Worm (Caenorhabditis elegans) whole organism, L1 larva: ENCODE measurements around the gene rnf-113.

Experiments used
- Y116A8C.19 ChIP-seq: sonication (generic microtip); optimal IDR thresholded peaks from 2 replicates; lab custom pipeline; 2016; ENCODE audit warnings: missing compliant biosample characterization, missing genetic modification characterization, borderline replicate concordance
- aha-1 ChIP-seq: fragments of 150-350 bp; optimal IDR thresholded peaks from 2 replicates; lab custom pipeline; 2014; ENCODE audit warnings: missing biosample characterization, missing genetic modification characterization
- alr-1 ChIP-seq: fragments of 200-800 bp; sonication (Bioruptor generic); optimal IDR thresholded peaks from 2 replicates; lab custom pipeline; 2018; ENCODE audit warnings: borderline replicate concordance, mild to moderate bottlenecking, missing genetic modification characterization, missing compliant biosample characterization
- ama-1 ChIP-seq: fragments of 150-350 bp; optimal IDR thresholded peaks from 2 replicates; lab custom pipeline; 2014
- blmp-1 ChIP-seq: fragments of 150-350 bp; optimal IDR thresholded peaks from 2 replicates; lab custom pipeline; 2014; ENCODE audit warnings: missing biosample characterization, missing genetic modification characterization
- ceh-8 ChIP-seq: fragments of 200-800 bp; sonication (Bioruptor generic); optimal IDR thresholded peaks from 2 replicates; lab custom pipeline; 2018; ENCODE audit warnings: mild to moderate bottlenecking, missing genetic modification characterization, moderate library complexity, missing compliant biosample characterization
- ceh-90 ChIP-seq: sonication (generic microtip); optimal IDR thresholded peaks from 2 replicates; lab custom pipeline; 2016; ENCODE audit warnings: missing genetic modification characterization, missing compliant biosample characterization
- ces-1 ChIP-seq: fragments of 150-350 bp; optimal IDR thresholded peaks from 2 replicates; lab custom pipeline; 2014; ENCODE audit warnings: missing biosample characterization, missing genetic modification reagents, missing genetic modification characterization
- dsc-1 ChIP-seq: sonication (generic microtip); optimal IDR thresholded peaks from 2 replicates; lab custom pipeline; 2016; ENCODE audit warnings: mild to moderate bottlenecking, missing genetic modification characterization, missing compliant biosample characterization
- efl-1 ChIP-seq, 4 experiments: fragments of 150-350 bp; optimal IDR thresholded peaks in 3 of 4; peaks in 1 of 4; 1 replicate in 1 of 4; 2 replicates in 3 of 4; lab custom pipeline; 2014; ENCODE audit warnings: missing biosample characterization in 2 of 4, missing genetic modification characterization in 2 of 4, missing genetic modification reagents in 2 of 4
- fkh-10 ChIP-seq: sonication (generic microtip); optimal IDR thresholded peaks from 2 replicates; lab custom pipeline; 2017; ENCODE audit warnings: missing biosample characterization, missing genetic modification reagents, missing genetic modification characterization
- fos-1 ChIP-seq: fragments of 150-350 bp; optimal IDR thresholded peaks from 2 replicates; lab custom pipeline; 2014; ENCODE audit warnings: missing biosample characterization, missing genetic modification characterization
- hlh-4 ChIP-seq: sonication (generic microtip); optimal IDR thresholded peaks from 2 replicates; lab custom pipeline; 2016; ENCODE audit warnings: mild to moderate bottlenecking, missing genetic modification characterization, missing compliant biosample characterization
- lin-14 ChIP-seq: fragments of 200-800 bp; sonication (Bioruptor generic); optimal IDR thresholded peaks from 2 replicates; lab custom pipeline; 2018; ENCODE audit warnings: mild to moderate bottlenecking, missing genetic modification characterization, moderate library complexity, missing compliant biosample characterization
- lin-35 ChIP-seq, 2 experiments: fragments of 150-350 bp; optimal IDR thresholded peaks; 2 replicates each; lab custom pipeline; 2014; ENCODE audit warnings: missing biosample characterization in 2 of 2, missing genetic modification characterization in 2 of 2, missing genetic modification reagents in 2 of 2
- lin-39 ChIP-seq: fragments of 150-350 bp; optimal IDR thresholded peaks from 2 replicates; lab custom pipeline; 2014; ENCODE audit warnings: missing biosample characterization, missing genetic modification reagents, missing genetic modification characterization
- lir-3 ChIP-seq: sonication (generic microtip); optimal IDR thresholded peaks from 2 replicates; lab custom pipeline; 2016; ENCODE audit warnings: mild to moderate bottlenecking, missing genetic modification characterization, moderate library complexity, missing compliant biosample characterization; ENCODE audit not compliant: poor library complexity
- lsy-2 ChIP-seq, 2 experiments: fragments of 150-350 bp; optimal IDR thresholded peaks; 2 replicates each; lab custom pipeline; 2014; ENCODE audit warnings: missing biosample characterization in 2 of 2, missing genetic modification characterization in 2 of 2
- mab-9 ChIP-seq: fragments of 200-800 bp; sonication (Bioruptor generic); IDR thresholded peaks from 2 replicates; pipeline ENCODE4 v1.3.6; 2022; ENCODE audit warnings: missing genetic modification reagents, missing genetic modification characterization, missing compliant biosample characterization
- mdl-1 ChIP-seq, 2 experiments: fragments of 150-350 bp; optimal IDR thresholded peaks; 2 replicates each; lab custom pipeline; 2014 to 2017; ENCODE audit warnings: missing biosample characterization in 2 of 2, missing genetic modification characterization in 2 of 2, inconsistent platforms in 1 of 2
- mef-2 ChIP-seq: fragments of 150-350 bp; optimal IDR thresholded peaks from 2 replicates; lab custom pipeline; 2014; ENCODE audit warnings: missing biosample characterization, missing genetic modification characterization
- mep-1 ChIP-seq: fragments of 150-350 bp; optimal IDR thresholded peaks from 2 replicates; lab custom pipeline; 2014; ENCODE audit warnings: missing biosample characterization, missing genetic modification characterization
- nhr-20 ChIP-seq: sonication (generic microtip); optimal IDR thresholded peaks from 2 replicates; lab custom pipeline; 2016; ENCODE audit warnings: mild to moderate bottlenecking, missing genetic modification characterization, missing compliant biosample characterization
- nhr-71 ChIP-seq: sonication (generic microtip); optimal IDR thresholded peaks from 2 replicates; lab custom pipeline; 2016; ENCODE audit warnings: mild to moderate bottlenecking, missing genetic modification characterization, moderate library complexity, missing compliant biosample characterization
- nhr-77 ChIP-seq: fragments of 150-350 bp; optimal IDR thresholded peaks from 2 replicates; lab custom pipeline; 2014; ENCODE audit warnings: missing biosample characterization, missing genetic modification characterization
- nhr-85 ChIP-seq: sonication (generic microtip); peaks from one replicate; lab custom pipeline; 2016; ENCODE audit warnings: missing genetic modification characterization, inconsistent platforms, missing compliant biosample characterization
- pax-3 ChIP-seq: fragments of 200-800 bp; sonication (Bioruptor generic); optimal IDR thresholded peaks from 2 replicates; lab custom pipeline; 2018; ENCODE audit warnings: mild to moderate bottlenecking, missing genetic modification characterization, moderate library complexity, missing compliant biosample characterization
- snu-23 ChIP-seq: sonication (generic microtip); optimal IDR thresholded peaks from 2 replicates; lab custom pipeline; 2016; ENCODE audit warnings: missing genetic modification characterization, missing compliant biosample characterization
- unc-62 ChIP-seq: fragments of 150-350 bp; optimal IDR thresholded peaks from 2 replicates; lab custom pipeline; 2014; ENCODE audit warnings: missing biosample characterization, missing genetic modification reagents, missing genetic modification characterization
- vab-15 ChIP-seq: sonication (generic microtip); optimal IDR thresholded peaks from 2 replicates; lab custom pipeline; 2017; ENCODE audit warnings: missing genotype, mild to moderate bottlenecking, missing genetic modification characterization, missing compliant biosample characterization

rnf-113 gene

DNA sequence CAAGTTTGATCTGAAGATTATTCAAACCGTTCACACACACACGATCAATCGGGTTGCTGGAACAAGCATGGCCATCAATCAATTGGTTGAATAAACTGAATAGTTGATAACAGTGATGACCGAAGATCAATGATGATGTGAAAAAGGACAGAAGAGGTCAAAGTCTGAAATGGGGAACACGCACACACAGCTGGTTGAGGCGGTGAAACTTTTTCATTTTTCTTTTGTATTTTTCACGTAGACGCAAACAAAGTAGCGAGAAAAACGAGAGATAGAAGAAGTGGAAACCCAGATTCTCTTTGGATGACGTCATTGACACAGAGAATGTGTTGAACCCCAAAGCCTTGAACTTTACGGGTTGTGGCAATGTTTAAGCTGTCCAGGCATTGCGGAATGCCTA, 40.0 kb downstream of the rnf-113 start (continued):
- TF ChIP-seq mab-9 (no peak), dsc-1 (no peak), lin-35 (GFP tag; optimal IDR thresholded peaks at IDR 0.05; lab: Kevin White, UChicago) (peak in 1 of 2 experiments; percentile 65)

DNA sequence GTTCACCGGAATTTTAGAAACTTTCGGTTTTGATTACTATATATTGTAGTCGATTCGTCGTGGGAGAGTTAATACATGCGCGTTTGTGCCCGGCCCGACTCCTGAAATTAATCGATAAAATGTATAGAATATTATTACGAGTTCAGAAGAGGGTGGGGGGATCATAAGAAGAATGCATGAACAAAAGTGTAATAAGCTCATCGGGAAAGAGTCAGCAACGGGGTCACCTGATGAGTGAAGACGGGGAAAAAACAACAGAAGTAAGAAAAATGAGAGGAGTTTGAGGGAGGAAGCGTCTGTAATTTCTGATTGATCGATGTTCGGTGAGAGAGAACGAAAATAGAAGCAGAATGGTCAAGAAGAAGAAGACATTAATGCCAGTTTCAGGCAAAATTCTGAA, 41.3 kb downstream of the rnf-113 start, which contains the start of gene W09D10.4:
Gene W09D10.4, minus strand, starts transcription at position 101 of the 400 bp plus-strand sequence.
- TF ChIP-seq nhr-71 (tag; lab: Kevin White, UChicago), result peak; percentile 31
- TF ChIP-seq snu-23 (GFP tag; lab: Kevin White, UChicago), result no peak
- peak; percentile 52 for TF ChIP-seq lin-14 (GFP tag; lab: Kevin White, UChicago)
- no peak for TF ChIP-seq efl-1 (optimal IDR thresholded peaks at IDR 0.05; lab: Kevin White, UChicago)
- TF ChIP-seq efl-1 (GFP tag; optimal IDR thresholded peaks at IDR 0.05 in 1 of 2; lab: Kevin White, UChicago), result peak in 1 of 2 experiments; percentile 22

DNA sequence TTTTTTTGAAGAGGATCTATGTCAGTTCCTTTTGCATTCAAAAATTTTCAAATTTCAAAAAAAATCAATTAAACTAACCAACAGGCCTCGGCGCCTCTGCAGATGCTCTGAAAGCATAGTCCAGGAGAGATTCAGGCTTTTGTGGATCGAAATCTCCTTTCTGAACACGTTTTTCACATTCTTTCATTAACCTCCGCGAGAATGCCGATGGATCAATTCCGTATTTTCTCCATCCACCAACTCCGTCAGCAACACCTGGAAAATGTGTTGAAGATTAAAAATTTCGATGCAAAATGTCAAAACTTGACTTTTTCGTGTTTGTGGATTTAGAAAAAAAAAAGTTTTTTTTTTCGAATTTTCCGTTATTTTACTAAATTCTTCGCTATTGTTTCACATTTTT, 42.9 kb downstream of the rnf-113 start:
- TF ChIP-seq mdl-1 (tag; optimal IDR thresholded peaks at IDR 0.05; lab: Kevin White, UChicago) (no peak), alr-1 (no peak), aha-1 (tag; lab: Kevin White, UChicago) (no peak), ceh-8 (GFP tag; lab: Kevin White, UChicago) (peak; percentile 18)

DNA sequence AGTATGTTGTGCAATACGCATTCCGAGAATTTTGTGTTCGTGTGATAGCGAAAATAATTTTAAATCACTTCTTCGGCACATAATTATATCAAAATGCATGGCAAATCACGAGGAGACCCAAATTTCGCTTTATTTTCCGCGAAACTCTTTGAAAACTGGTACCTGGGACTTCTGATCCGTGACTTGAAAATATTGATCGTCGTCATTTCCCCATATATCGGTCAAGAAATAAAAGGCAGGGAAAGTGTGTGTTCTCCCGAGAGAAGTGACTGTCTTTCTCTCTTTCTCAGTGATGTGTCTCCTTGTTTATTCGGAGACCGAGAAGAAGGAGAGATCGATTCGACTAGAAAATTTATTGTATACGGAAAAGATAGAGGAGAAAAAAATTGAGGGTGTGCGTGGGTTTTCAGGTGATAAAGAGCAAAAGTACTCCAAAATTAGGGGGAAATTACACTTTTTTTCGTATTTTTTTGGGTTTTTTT, 46.2 kb downstream of the rnf-113 start, which contains the start of gene W09D10.5:
Gene W09D10.5, minus strand, starts transcription at position 345 of the 482 bp plus-strand sequence.
- TF ChIP-seq ceh-90 (no peak), snu-23 (GFP tag; lab: Kevin White, UChicago) (peak; percentile 34), mep-1 (tag; lab: Kevin White, UChicago) (peak; percentile 27), blmp-1 (tag; lab: Kevin White, UChicago) (peak; percentile 94), alr-1 (no peak), lsy-2 (tag; optimal IDR thresholded peaks at IDR 0.05; lab: Kevin White, UChicago) (peak in 1 of 2 experiments; percentile 40), mef-2 (no peak), vab-15 (tag; lab: Kevin White, UChicago) (no peak), lin-14 (GFP tag; lab: Kevin White, UChicago) (peak; percentile 31), ama-1 (lab: Kevin White, UChicago) (peak; percentile 29), nhr-20 (peak; percentile 15), nhr-71 (tag; lab: Kevin White, UChicago) (peak; percentile 4), nhr-85 (tag; lab: Kevin White, UChicago) (peak; percentile 48), fos-1 (tag; lab: Kevin White, UChicago) (no peak), pax-3 (tag; lab: Kevin White, UChicago) (peak; percentile 27), lin-35 (GFP tag; optimal IDR thresholded peaks at IDR 0.05; lab: Kevin White, UChicago) (peak in 1 of 2 experiments; percentile 41)

DNA sequence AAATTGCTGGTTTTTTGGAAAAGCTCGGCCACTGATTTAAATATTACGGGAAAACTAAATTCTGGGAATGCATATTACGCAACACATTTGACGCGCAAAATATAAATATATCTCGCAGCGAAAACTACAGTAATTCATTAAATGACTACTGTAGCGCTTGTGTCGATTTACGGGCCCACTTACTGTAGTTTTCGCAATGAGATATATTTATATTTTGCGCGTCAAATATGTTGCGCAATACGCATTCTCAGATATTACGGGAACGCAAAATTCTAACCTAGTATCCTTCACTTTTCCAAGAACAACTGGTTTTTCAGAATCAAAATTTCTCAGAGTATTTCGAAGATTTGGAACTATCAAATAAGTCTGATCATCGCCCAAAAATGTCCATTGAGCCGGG, 47.8 kb downstream of the rnf-113 start:
- TF ChIP-seq lsy-2 (tag; optimal IDR thresholded peaks at IDR 0.05; lab: Kevin White, UChicago), result no peak
- no peak for TF ChIP-seq ceh-90

DNA sequence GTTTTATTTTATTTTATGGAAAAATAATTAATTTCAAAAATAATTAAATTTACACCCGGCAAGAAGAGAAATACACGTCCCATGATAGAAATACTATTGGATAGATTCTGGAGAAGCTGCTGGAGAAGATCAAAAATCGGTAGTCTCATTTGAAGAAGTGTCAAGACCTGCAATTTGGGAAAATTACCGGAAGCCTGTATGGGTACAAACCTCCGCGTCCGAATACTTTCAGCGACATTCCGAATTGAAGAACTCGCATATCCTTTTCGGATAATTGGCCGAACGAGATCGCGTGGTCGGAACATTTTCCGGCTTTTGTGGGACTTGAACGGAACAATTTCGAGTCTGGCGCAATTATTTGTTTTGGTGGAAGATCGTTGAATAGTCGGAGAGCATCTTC, 49.0 kb downstream of the rnf-113 start:
- no peak for TF ChIP-seq unc-62

DNA sequence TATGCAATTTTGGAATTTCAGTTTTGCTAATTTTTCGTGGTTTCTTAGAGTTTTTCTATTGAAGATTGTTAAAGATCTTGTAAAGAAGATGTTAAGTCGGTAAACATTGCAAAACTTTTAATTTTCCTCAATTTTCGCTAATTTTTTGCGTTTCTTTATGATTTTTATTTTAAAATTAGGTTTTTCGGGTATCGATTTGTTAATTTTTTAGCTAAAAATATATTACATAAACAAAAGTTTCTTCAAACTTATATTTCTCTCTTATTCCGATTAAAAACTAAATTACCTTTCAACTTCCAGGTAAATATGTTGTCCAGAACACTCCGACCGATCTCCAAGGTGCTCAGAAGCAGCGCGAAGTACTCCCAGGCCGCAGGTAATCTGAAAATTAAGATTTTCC, 50.0 kb downstream of the rnf-113 start, which contains the start of gene mrpl-12:
Gene mrpl-12, plus strand, starts transcription at position 301 of the 400 bp plus-strand sequence.
- no peak for TF ChIP-seq nhr-77 (tag; lab: Kevin White, UChicago)
- no peak for TF ChIP-seq ces-1
- TF ChIP-seq lin-39 (tag; lab: Kevin White, UChicago), result no peak
- TF ChIP-seq Y116A8C.19 (tag; lab: Kevin White, UChicago), result no peak
- TF ChIP-seq snu-23 (GFP tag; lab: Kevin White, UChicago), result no peak
- TF ChIP-seq lir-3 (tag; lab: Kevin White, UChicago), result no peak
- TF ChIP-seq fkh-10 (GFP tag; lab: Kevin White, UChicago), result no peak
- TF ChIP-seq ceh-8 (GFP tag; lab: Kevin White, UChicago), result no peak
- TF ChIP-seq dsc-1, result no peak
- TF ChIP-seq unc-62, result no peak
- no peak for TF ChIP-seq hlh-4
